Worm (Caenorhabditis elegans): ENCODE measurements around the gene ugt-37.

Gene ugt-37

ce11 chrV:7123188-7123708 lies 21.9 kb downstream of the ugt-37 start, which contains the start of gene lmd-5:
Gene lmd-5 (plus strand): TSS chrV:7123658.
- no peak for TF ChIP-seq hlh-6 (tag; optimal IDR thresholded peaks at IDR 0.05)

ce11 chrV:7120168-7120567 lies 24.9 kb downstream of the ugt-37 start, which contains the start of gene srx-34:
Gene srx-34 (minus strand): TSS chrV:7120268.
- TF ChIP-seq dve-1 (tag; optimal IDR thresholded peaks at IDR 0.05), result no peak
- no peak for TF ChIP-seq ceh-9 (tag; optimal IDR thresholded peaks at IDR 0.05)
- no peak for TF ChIP-seq eyg-1 (tag; optimal IDR thresholded peaks at IDR 0.05)
- TF ChIP-seq lim-6 (tag; optimal IDR thresholded peaks at IDR 0.05), result no peak
- TF ChIP-seq ttx-3 (tag; optimal IDR thresholded peaks at IDR 0.05), result no peak
- TF ChIP-seq mec-3 (tag; optimal IDR thresholded peaks at IDR 0.05; ENCODE audit: borderline replicate concordance), result no peak
- no peak for TF ChIP-seq tbx-7 (tag; optimal IDR thresholded peaks at IDR 0.05)
- no peak for TF ChIP-seq T23F11.4 (GFP tag; optimal IDR thresholded peaks at IDR 0.05)
- no peak for TF ChIP-seq ceh-34 (tag; optimal IDR thresholded peaks at IDR 0.05)
- no peak for TF ChIP-seq unc-86 (tag; optimal IDR thresholded peaks at IDR 0.05)
- TF ChIP-seq K02D7.2 (tag; optimal IDR thresholded peaks at IDR 0.05), result no peak
- TF ChIP-seq pat-9 (tag; optimal IDR thresholded peaks at IDR 0.05), result no peak
- TF ChIP-seq nhr-11 (tag; optimal IDR thresholded peaks at IDR 0.05), result no peak
- no peak for TF ChIP-seq ceh-31 (tag; optimal IDR thresholded peaks at IDR 0.05)
- TF ChIP-seq ceh-14 (tag; optimal IDR thresholded peaks at IDR 0.05), result no peak
- no peak for TF ChIP-seq gmeb-2 (tag; optimal IDR thresholded peaks at IDR 0.05)
- no peak for TF ChIP-seq sox-2 (GFP tag; IDR thresholded peaks at IDR 0.05)

ce11 chrV:7118796-7119195 lies 26.3 kb downstream of the ugt-37 start, which contains the start of gene srx-33:
Gene srx-33 (minus strand): TSS chrV:7118896.
- TF ChIP-seq tbx-7 (tag; optimal IDR thresholded peaks at IDR 0.05) (no peak), F13H6.1 (tag; optimal IDR thresholded peaks at IDR 0.05) (no peak), ceh-24 (tag; optimal IDR thresholded peaks at IDR 0.05) (no peak), fkh-6 (tag; optimal IDR thresholded peaks at IDR 0.05) (no peak), ceh-30 (tag; optimal IDR thresholded peaks at IDR 0.05) (no peak), ceh-14 (tag; optimal IDR thresholded peaks at IDR 0.05) (no peak)

ce11 chrV:7112223-7112622 lies 32.9 kb downstream of the ugt-37 start:
- no peak for TF ChIP-seq ceh-19 (GFP tag; optimal IDR thresholded peaks at IDR 0.05)
- TF ChIP-seq ceh-22 (tag; optimal IDR thresholded peaks at IDR 0.05), result no peak
- TF ChIP-seq K02D7.2 (tag; optimal IDR thresholded peaks at IDR 0.05), result no peak
- no peak for TF ChIP-seq rnt-1 (tag; optimal IDR thresholded peaks at IDR 0.05)
- TF ChIP-seq lim-6 (tag; optimal IDR thresholded peaks at IDR 0.05), result no peak
- no peak for TF ChIP-seq dve-1 (tag; optimal IDR thresholded peaks at IDR 0.05)
- TF ChIP-seq fax-1 (tag; optimal IDR thresholded peaks at IDR 0.05), result no peak
- no peak for TF ChIP-seq unc-3 (GFP tag; conservative IDR thresholded peaks at IDR 0.05)
- TF ChIP-seq unc-3 (tag; optimal IDR thresholded peaks at IDR 0.05), result no peak
- TF ChIP-seq fkh-10 (GFP tag; optimal IDR thresholded peaks at IDR 0.05), result no peak
- TF ChIP-seq T23F11.4 (GFP tag; optimal IDR thresholded peaks at IDR 0.05), result no peak
- TF ChIP-seq ceh-45 (GFP tag; IDR thresholded peaks at IDR 0.05), result no peak
- no peak for TF ChIP-seq madf-2 (tag; optimal IDR thresholded peaks at IDR 0.05)
- no peak for TF ChIP-seq pqm-1 (tag; optimal IDR thresholded peaks at IDR 0.05)
- no peak for TF ChIP-seq F13H6.1 (tag; optimal IDR thresholded peaks at IDR 0.05)
- no peak for TF ChIP-seq nhr-11 (tag; optimal IDR thresholded peaks at IDR 0.05)
- no peak for TF ChIP-seq nhr-232 (tag; optimal IDR thresholded peaks at IDR 0.05)
- TF ChIP-seq che-1 (tag; optimal IDR thresholded peaks at IDR 0.05), result no peak
- TF ChIP-seq ceh-48 (tag; optimal IDR thresholded peaks at IDR 0.05), result no peak
- TF ChIP-seq ceh-6 (GFP tag; optimal IDR thresholded peaks at IDR 0.05), result no peak

- TF ChIP-seq fkh-10 (GFP tag; optimal IDR thresholded peaks at IDR 0.05) (peak; percentile 10), ceh-48 (tag; optimal IDR thresholded peaks at IDR 0.05) (no peak), unc-42 (tag; optimal IDR thresholded peaks at IDR 0.05) (peak; percentile 96)
These were observed 33.8 kb downstream of the ugt-37 start for ce11 chrV:7111276-7111675.
